Fruit fly (Drosophila melanogaster) Kc167 (cell line): Measurements from ENCODE around the gene Sgsf.

Source experiments
- Myc ChIP-seq: fragments of >200 bp; optimal IDR thresholded peaks from 2 replicates; lab custom pipeline; 2017; ENCODE audit warnings: missing external identifiers
- Sin3A ChIP-seq: fragments of >200 bp; optimal IDR thresholded peaks from 2 replicates; lab custom pipeline; 2018; ENCODE audit warnings: missing external identifiers
- h ChIP-seq: fragments of >200 bp; optimal IDR thresholded peaks from 3 replicates; lab custom pipeline; 2018; ENCODE audit warnings: missing external identifiers
- insv ChIP-seq: fragments of >200 bp; optimal IDR thresholded peaks from 3 replicates; lab custom pipeline; 2018; ENCODE audit warnings: missing external identifiers
- psq ChIP-seq: fragments of >200 bp; optimal IDR thresholded peaks from 2 replicates; lab custom pipeline; 2017; ENCODE audit warnings: missing external identifiers
- ttk ChIP-seq: sonication (Bioruptor generic); optimal IDR thresholded peaks from 2 replicates; lab custom pipeline; 2017; ENCODE audit warnings: missing external identifiers

Sgsf gene

dm6 chr3R:12341374-12341773, at the start of gene Sgsf:
TSS of gene Sgsf (plus strand) at chr3R:12341674.
- TF ChIP-seq ttk (lab: Kevin White, UChicago) (no peak), insv (lab: Kevin White, UChicago) (no peak), psq (no peak), Sin3A (lab: Kevin White, UChicago) (no peak), h (lab: Kevin White, UChicago) (no peak), Myc (lab: Kevin White, UChicago) (no peak)

dm6 chr3R:12291872-12292271, 49.6 kb upstream of the Sgsf start:
- no peak for TF ChIP-seq Sin3A (lab: Kevin White, UChicago)
- no peak for TF ChIP-seq psq
- TF ChIP-seq ttk (lab: Kevin White, UChicago): no peak
- no peak for TF ChIP-seq Myc (lab: Kevin White, UChicago)
- TF ChIP-seq insv (lab: Kevin White, UChicago): no peak
- no peak for TF ChIP-seq h (lab: Kevin White, UChicago)

DNA sequence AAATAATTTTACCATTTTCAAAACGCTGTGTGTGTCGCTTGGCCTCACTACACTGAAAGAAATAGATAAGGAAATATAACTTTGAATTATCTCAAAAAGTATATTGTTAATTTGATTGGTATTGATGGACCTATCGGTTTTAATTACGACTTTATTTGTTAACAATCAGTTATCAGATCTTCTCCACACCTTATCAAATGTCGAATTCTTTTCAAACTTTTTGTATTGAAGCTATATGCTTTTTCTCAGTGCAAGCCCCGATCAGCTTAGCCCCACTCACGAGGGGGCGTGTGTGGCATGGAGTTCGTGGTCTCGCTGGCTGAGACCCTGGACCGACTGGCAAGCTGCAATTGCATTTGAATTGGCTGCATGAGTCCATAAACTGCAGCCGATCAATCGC, 44.2 kb upstream of the Sgsf start:
- TF ChIP-seq ttk (lab: Kevin White, UChicago) (no peak), Myc (lab: Kevin White, UChicago) (no peak)

DNA sequence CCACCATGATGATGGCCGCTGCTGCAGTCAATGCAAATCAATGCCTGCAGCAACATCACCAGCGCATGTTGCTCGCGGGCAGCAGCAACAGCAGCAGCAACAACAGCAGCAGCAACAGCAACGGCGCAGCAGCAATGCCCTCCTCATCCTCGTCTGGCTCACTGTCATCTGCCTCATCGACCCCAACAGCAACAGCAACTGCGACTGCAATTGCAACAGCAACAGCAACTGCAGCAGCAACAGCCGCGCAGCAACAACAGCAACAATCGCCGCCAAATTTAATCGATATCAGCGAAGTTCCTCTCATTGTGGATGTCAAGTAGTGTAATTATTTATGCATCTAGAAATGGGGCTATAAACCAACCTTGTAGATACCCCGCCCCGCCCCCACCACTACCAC, 39.9 kb upstream of the Sgsf start:
- TF ChIP-seq insv (lab: Kevin White, UChicago): no peak
- no peak for TF ChIP-seq h (lab: Kevin White, UChicago)
- TF ChIP-seq Myc (lab: Kevin White, UChicago): no peak
- TF ChIP-seq Sin3A (lab: Kevin White, UChicago): no peak
- no peak for TF ChIP-seq ttk (lab: Kevin White, UChicago)
- no peak for TF ChIP-seq psq

- TF ChIP-seq psq: no peak
- no peak for TF ChIP-seq h (lab: Kevin White, UChicago)
- TF ChIP-seq ttk (lab: Kevin White, UChicago): no peak
- no peak for TF ChIP-seq insv (lab: Kevin White, UChicago)
- no peak for TF ChIP-seq Sin3A (lab: Kevin White, UChicago)
- no peak for TF ChIP-seq Myc (lab: Kevin White, UChicago)
Measured at dm6 chr3R:12302915-12303314, 38.6 kb upstream of the Sgsf start.

dm6 chr3R:12307569-12307968, 33.9 kb upstream of the Sgsf start:
- no peak for TF ChIP-seq ttk (lab: Kevin White, UChicago)
- TF ChIP-seq Myc (lab: Kevin White, UChicago): no peak
- no peak for TF ChIP-seq Sin3A (lab: Kevin White, UChicago)
- TF ChIP-seq psq: no peak
- TF ChIP-seq insv (lab: Kevin White, UChicago): no peak
- no peak for TF ChIP-seq h (lab: Kevin White, UChicago)

- TF ChIP-seq Sin3A (lab: Kevin White, UChicago) (no peak), psq (no peak), insv (lab: Kevin White, UChicago) (no peak), Myc (lab: Kevin White, UChicago) (no peak), ttk (lab: Kevin White, UChicago) (no peak), h (lab: Kevin White, UChicago) (no peak)
Measured at dm6 chr3R:12311053-12311452, 30.4 kb upstream of the Sgsf start, which contains the start of gene CG4066. TSS of gene CG4066 (plus strand) at chr3R:12311353.

dm6 chr3R:12314236-12314635, 27.2 kb upstream of the Sgsf start:
- TF ChIP-seq h (lab: Kevin White, UChicago): no peak
- no peak for TF ChIP-seq Sin3A (lab: Kevin White, UChicago)

- TF ChIP-seq Myc (lab: Kevin White, UChicago) (no peak), ttk (lab: Kevin White, UChicago) (no peak)
Measured at dm6 chr3R:12315455-12315854, 26.0 kb upstream of the Sgsf start.

DNA sequence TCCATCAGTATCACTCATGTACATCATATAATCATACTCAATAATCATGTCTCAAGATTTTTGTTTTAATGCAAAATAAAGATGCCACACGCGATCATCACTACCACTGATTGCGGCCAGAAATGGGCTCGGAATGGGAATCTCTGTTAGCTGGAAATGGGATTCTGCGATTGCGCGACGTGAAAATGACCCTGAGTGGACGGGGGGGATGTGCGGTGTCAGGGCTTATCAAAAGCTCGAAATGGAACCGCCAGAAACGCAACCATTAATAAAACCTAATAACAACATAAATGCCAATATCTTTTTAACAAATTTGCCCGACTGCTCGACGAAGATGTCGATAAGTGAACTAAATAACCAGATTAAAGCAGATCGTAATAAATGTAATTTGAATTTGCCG, 25.1 kb upstream of the Sgsf start:
- TF ChIP-seq psq (no peak), Myc (lab: Kevin White, UChicago) (no peak), ttk (lab: Kevin White, UChicago) (no peak), insv (lab: Kevin White, UChicago) (no peak), h (lab: Kevin White, UChicago) (no peak)

DNA sequence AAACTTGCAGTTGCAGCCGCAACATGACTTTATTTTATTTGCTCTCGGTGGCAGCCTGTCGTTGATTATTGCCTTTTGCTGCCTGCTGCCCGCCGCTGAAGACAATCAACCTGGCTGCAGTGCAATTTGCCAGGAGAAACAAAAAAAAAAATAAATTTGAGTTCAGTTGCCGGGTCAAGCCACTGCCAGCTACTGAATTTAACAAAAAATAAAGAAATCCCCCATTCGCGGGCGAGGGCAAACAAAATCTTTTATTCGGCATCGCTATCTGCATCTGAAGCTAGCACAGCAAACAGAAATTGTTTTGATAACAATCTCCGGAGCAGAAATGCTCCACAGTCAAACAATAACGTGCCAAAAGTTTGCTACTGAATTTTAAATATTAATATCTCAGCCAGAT, 24.1 kb upstream of the Sgsf start:
- TF ChIP-seq ttk (lab: Kevin White, UChicago): no peak
- no peak for TF ChIP-seq Sin3A (lab: Kevin White, UChicago)
- TF ChIP-seq h (lab: Kevin White, UChicago): no peak
- no peak for TF ChIP-seq Myc (lab: Kevin White, UChicago)
- TF ChIP-seq insv (lab: Kevin White, UChicago): no peak
- TF ChIP-seq psq: no peak

- TF ChIP-seq Sin3A (lab: Kevin White, UChicago) (no peak), insv (lab: Kevin White, UChicago) (no peak), ttk (lab: Kevin White, UChicago) (no peak), psq (no peak), h (lab: Kevin White, UChicago) (no peak), Myc (lab: Kevin White, UChicago) (no peak)
Measured at dm6 chr3R:12323221-12323620, 18.3 kb upstream of the Sgsf start, which contains the start of gene CG10013. TSS of gene CG10013 (plus strand) at chr3R:12323521.

DNA sequence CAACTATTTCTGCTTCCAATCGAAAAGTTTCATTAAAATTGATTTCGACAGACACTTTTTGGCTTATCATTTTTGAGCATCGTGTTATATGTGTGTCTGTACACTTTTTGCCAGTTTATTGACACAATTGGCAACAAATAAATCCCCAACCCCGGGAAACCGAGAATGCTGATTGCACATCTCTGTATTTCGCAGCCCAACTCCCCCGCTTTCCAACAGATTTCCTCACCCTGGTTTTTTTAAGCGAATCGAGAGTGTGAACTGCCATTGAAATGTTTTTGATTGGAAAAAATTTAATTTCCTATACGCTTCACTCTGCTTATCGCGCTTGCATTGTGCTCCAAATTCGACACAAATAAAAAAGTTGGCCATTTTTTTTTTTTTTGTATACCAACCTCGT, 14.6 kb upstream of the Sgsf start:
- TF ChIP-seq Myc (lab: Kevin White, UChicago): no peak
- TF ChIP-seq psq: no peak
- TF ChIP-seq Sin3A (lab: Kevin White, UChicago): no peak
- no peak for TF ChIP-seq insv (lab: Kevin White, UChicago)
- no peak for TF ChIP-seq h (lab: Kevin White, UChicago)
- TF ChIP-seq ttk (lab: Kevin White, UChicago): no peak
